Worm (Caenorhabditis elegans) whole organism, L4 larva: ENCODE results near the gene twnk-1.

Source experiments
- F37D6.2 ChIP-seq: sonication (generic microtip); optimal IDR thresholded peaks from 2 replicates; lab custom pipeline; 2016; ENCODE audit warnings: mild to moderate bottlenecking, missing genetic modification characterization, missing compliant biosample characterization
- R02D3.7 ChIP-seq: fragments of 150-350 bp; sonication (generic microtip); optimal IDR thresholded peaks from 3 replicates; lab custom pipeline; 2014; ENCODE audit warnings: missing biosample characterization, missing genetic modification characterization
- T26A8.4 ChIP-seq: fragments of 200-800 bp; sonication (Bioruptor generic); IDR thresholded peaks from 2 replicates; pipeline ENCODE4 v1.3.6; 2022; ENCODE audit warnings: missing genetic modification characterization, missing compliant biosample characterization
- Y105C5A.15 ChIP-seq: fragments of 200-800 bp; sonication (Bioruptor generic); IDR thresholded peaks from 2 replicates; pipeline ENCODE4 v1.3.6; 2022; ENCODE audit warnings: missing genetic modification characterization, missing compliant biosample characterization
- Y48G9A.11 ChIP-seq: fragments of 200-800 bp; sonication (Bioruptor generic); IDR thresholded peaks from 2 replicates; pipeline ENCODE4 v1.3.6; 2022; ENCODE audit warnings: missing genetic modification reagents, missing genetic modification characterization, missing compliant biosample characterization
- Y5F2A.4 ChIP-seq: fragments of 200-800 bp; sonication (Bioruptor generic); optimal IDR thresholded peaks from 2 replicates; lab custom pipeline; 2018; ENCODE audit warnings: mild to moderate bottlenecking, missing genetic modification characterization, missing compliant biosample characterization
- Y75B8A.6 ChIP-seq: fragments of 200-800 bp; sonication (Bioruptor generic); IDR thresholded peaks from 2 replicates; pipeline ENCODE4 v1.3.6; 2022; ENCODE audit warnings: missing genetic modification reagents, missing genetic modification characterization, missing compliant biosample characterization
- aha-1 ChIP-seq: fragments of 150-350 bp; peaks from one replicate; lab custom pipeline; 2014; ENCODE audit warnings: missing biosample characterization, missing genetic modification characterization
- ama-1 ChIP-seq: fragments of 150-350 bp; optimal IDR thresholded peaks from 2 replicates; lab custom pipeline; 2014; ENCODE audit warnings: inconsistent platforms, mixed read lengths
- ceh-28 ChIP-seq: fragments of 150-350 bp; optimal IDR thresholded peaks from 2 replicates; lab custom pipeline; 2014; ENCODE audit warnings: missing biosample characterization, missing genetic modification reagents, missing genetic modification characterization
- ceh-32 ChIP-seq: sonication (generic microtip); optimal IDR thresholded peaks from 2 replicates; lab custom pipeline; 2016; ENCODE audit warnings: mild to moderate bottlenecking, missing genetic modification characterization, missing compliant biosample characterization; ENCODE audit not compliant: poor library complexity
- ceh-44 ChIP-seq: fragments of 200-800 bp; sonication (Bioruptor generic); IDR thresholded peaks from 2 replicates; pipeline ENCODE4 v1.3.6; 2022; ENCODE audit warnings: missing genetic modification reagents, missing genetic modification characterization, missing compliant biosample characterization
- ceh-62 ChIP-seq: sonication (generic microtip); optimal IDR thresholded peaks from 2 replicates; lab custom pipeline; 2017; ENCODE audit warnings: missing biosample characterization, missing genetic modification characterization
- ceh-82 ChIP-seq: sonication (generic microtip); optimal IDR thresholded peaks from 2 replicates; lab custom pipeline; 2017; ENCODE audit warnings: missing biosample characterization, missing genetic modification characterization
- ces-1 ChIP-seq: fragments of 150-350 bp; sonication (generic microtip); optimal IDR thresholded peaks from 4 replicates; lab custom pipeline; 2014; ENCODE audit warnings: missing biosample characterization, missing genetic modification reagents, missing genetic modification characterization
- ctbp-1 ChIP-seq: fragments of 200-800 bp; sonication (Bioruptor generic); IDR thresholded peaks from 2 replicates; pipeline ENCODE4 v1.3.6; 2022; ENCODE audit warnings: missing genetic modification reagents, missing genetic modification characterization, missing compliant biosample characterization
- daf-8 ChIP-seq: fragments of 200-800 bp; sonication (Bioruptor generic); IDR thresholded peaks from 2 replicates; pipeline ENCODE4 v1.3.6; 2022; ENCODE audit warnings: missing genetic modification characterization, missing compliant biosample characterization
- dmd-6 ChIP-seq: fragments of 200-800 bp; sonication (Bioruptor generic); IDR thresholded peaks from 2 replicates; pipeline ENCODE4 v1.3.6; 2022; ENCODE audit warnings: missing genetic modification reagents, missing genetic modification characterization, missing compliant biosample characterization
- dmd-9 ChIP-seq: fragments of 200-800 bp; sonication (Bioruptor generic); IDR thresholded peaks from 2 replicates; pipeline ENCODE4 v1.3.6; 2022; ENCODE audit warnings: missing genetic modification reagents, missing genetic modification characterization, missing compliant biosample characterization
- dpl-1 ChIP-seq: fragments of 150-350 bp; optimal IDR thresholded peaks from 2 replicates; lab custom pipeline; 2014; ENCODE audit warnings: missing biosample characterization, missing genetic modification reagents, missing genetic modification characterization
- duxl-1 ChIP-seq: sonication (generic microtip); optimal IDR thresholded peaks from 2 replicates; lab custom pipeline; 2016; ENCODE audit warnings: mild to moderate bottlenecking, missing genetic modification characterization, moderate library complexity, missing compliant biosample characterization; ENCODE audit not compliant: poor library complexity
- egl-27 ChIP-seq: sonication (generic microtip); optimal IDR thresholded peaks from 3 replicates; lab custom pipeline; 2017; ENCODE audit warnings: missing biosample characterization, missing genetic modification reagents, missing genetic modification characterization
- egl-43 ChIP-seq: fragments of 200-800 bp; sonication (Bioruptor generic); IDR thresholded peaks from 2 replicates; pipeline ENCODE4 v1.3.6; 2022; ENCODE audit warnings: missing genetic modification reagents, missing genetic modification characterization, missing compliant biosample characterization
- fos-1 ChIP-seq: fragments of 150-350 bp; optimal IDR thresholded peaks from 2 replicates; lab custom pipeline; 2014; ENCODE audit warnings: missing biosample characterization, missing genetic modification characterization
- gei-8 ChIP-seq: fragments of 200-800 bp; sonication (Bioruptor generic); optimal IDR thresholded peaks from 2 replicates; lab custom pipeline; 2018; ENCODE audit warnings: mild to moderate bottlenecking, missing genetic modification characterization, missing compliant biosample characterization
- hlh-11 ChIP-seq: fragments of 200-800 bp; sonication (Bioruptor generic); optimal IDR thresholded peaks from 2 replicates; lab custom pipeline; 2018; ENCODE audit warnings: mild to moderate bottlenecking, missing genetic modification characterization, missing compliant biosample characterization
- hmg-1.1 ChIP-seq: fragments of 200-800 bp; sonication (Bioruptor generic); IDR thresholded peaks from 2 replicates; pipeline ENCODE4 v1.3.6; 2022; ENCODE audit warnings: missing genetic modification reagents, missing genetic modification characterization, missing compliant biosample characterization
- jun-1 ChIP-seq: fragments of 150-350 bp; optimal IDR thresholded peaks from 2 replicates; lab custom pipeline; 2014; ENCODE audit warnings: missing biosample characterization, missing genetic modification reagents, missing genetic modification characterization
- lim-7 ChIP-seq: fragments of 200-800 bp; sonication (Bioruptor generic); IDR thresholded peaks from 2 replicates; pipeline ENCODE4 v1.3.6; 2022; ENCODE audit warnings: missing genetic modification characterization, missing compliant biosample characterization
- lin-13 ChIP-seq: fragments of 150-350 bp; optimal IDR thresholded peaks from 2 replicates; lab custom pipeline; 2014; ENCODE audit warnings: missing biosample characterization, missing genetic modification reagents, missing genetic modification characterization
- lin-39 ChIP-seq: fragments of 150-350 bp; optimal IDR thresholded peaks from 2 replicates; lab custom pipeline; 2014; ENCODE audit warnings: missing biosample characterization, missing genetic modification reagents, missing genetic modification characterization
- mes-2 ChIP-seq: sonication (generic microtip); optimal IDR thresholded peaks from 2 replicates; lab custom pipeline; 2016; ENCODE audit warnings: missing genotype, mild to moderate bottlenecking, missing genetic modification characterization, missing compliant biosample characterization; ENCODE audit not compliant: poor library complexity, severe bottlenecking
- mxl-2 ChIP-seq: fragments of 200-800 bp; sonication (Bioruptor generic); conservative IDR thresholded peaks from 2 replicates; pipeline ENCODE4 v1.3.6; 2022; ENCODE audit warnings: missing genetic modification reagents, missing genetic modification characterization, missing compliant biosample characterization
- mxl-3 ChIP-seq: fragments of 200-800 bp; sonication (Bioruptor generic); optimal IDR thresholded peaks from 2 replicates; lab custom pipeline; 2018; ENCODE audit warnings: mild to moderate bottlenecking, missing genetic modification characterization, missing compliant biosample characterization
- nhr-10 ChIP-seq: fragments of 150-350 bp; optimal IDR thresholded peaks from 2 replicates; lab custom pipeline; 2014; ENCODE audit warnings: missing biosample characterization, missing genetic modification characterization
- nhr-11 ChIP-seq: fragments of 150-350 bp; optimal IDR thresholded peaks from 2 replicates; lab custom pipeline; 2014; ENCODE audit warnings: missing biosample characterization, missing genetic modification characterization
- nhr-111 ChIP-seq: fragments of 200-800 bp; sonication (Bioruptor generic); optimal IDR thresholded peaks from 2 replicates; lab custom pipeline; 2018; ENCODE audit warnings: mild to moderate bottlenecking, missing genetic modification characterization, missing compliant biosample characterization
- nhr-237 ChIP-seq: sonication (generic microtip); optimal IDR thresholded peaks from 2 replicates; lab custom pipeline; 2017; ENCODE audit warnings: missing biosample characterization, missing genetic modification characterization
- nhr-41 ChIP-seq: fragments of 200-800 bp; sonication (Bioruptor generic); IDR thresholded peaks from 2 replicates; pipeline ENCODE4 v1.3.6; 2022; ENCODE audit warnings: missing genetic modification reagents, missing genetic modification characterization, missing compliant biosample characterization
- nhr-48 ChIP-seq: sonication (generic microtip); optimal IDR thresholded peaks from 2 replicates; lab custom pipeline; 2016; ENCODE audit warnings: mild to moderate bottlenecking, missing genetic modification characterization, missing compliant biosample characterization
- nhr-76 ChIP-seq: fragments of 150-350 bp; optimal IDR thresholded peaks from 2 replicates; lab custom pipeline; 2014; ENCODE audit warnings: missing biosample characterization, missing genetic modification characterization
- pha-4 ChIP-seq, 2 experiments: fragments of 150-350 bp in 1 of 2; fragments of 200-800 bp in 1 of 2; sonication (Bioruptor generic) in 1 of 2; IDR thresholded peaks in 1 of 2; optimal IDR thresholded peaks in 1 of 2; 2 replicates each; pipeline versions ENCODE4 v1.3.6 to Lab custom; 2014 to 2022; ENCODE audit warnings: missing genetic modification characterization in 2 of 2, missing genetic modification reagents in 2 of 2, missing biosample characterization in 1 of 2, missing compliant biosample characterization in 1 of 2
- rbr-2 ChIP-seq: sonication (generic microtip); optimal IDR thresholded peaks from 2 replicates; lab custom pipeline; 2016; ENCODE audit warnings: missing genotype, missing genetic modification characterization, missing compliant biosample characterization
- snpc-4 ChIP-seq: fragments of 150-350 bp; optimal IDR thresholded peaks from 2 replicates; lab custom pipeline; 2014; ENCODE audit warnings: missing biosample characterization, missing genetic modification characterization
- tra-1 ChIP-seq: fragments of 200-800 bp; sonication (Bioruptor generic); IDR thresholded peaks from 2 replicates; pipeline ENCODE4 v1.3.6; 2022; ENCODE audit warnings: missing genetic modification reagents, missing genetic modification characterization, missing compliant biosample characterization
- unc-130 ChIP-seq: sonication (generic microtip); optimal IDR thresholded peaks from 2 replicates; lab custom pipeline; 2016; ENCODE audit warnings: missing genetic modification reagents, missing genetic modification characterization, missing compliant biosample characterization
- unc-39 ChIP-seq: sonication (generic microtip); optimal IDR thresholded peaks from 2 replicates; lab custom pipeline; 2017; ENCODE audit warnings: missing biosample characterization, missing genetic modification characterization
- unc-62 ChIP-seq, 3 experiments: fragments of 150-350 bp in 1 of 3; sonication (generic microtip); optimal IDR thresholded peaks in 2 of 3; peaks in 1 of 3; 1 replicate in 1 of 3; 2 replicates in 2 of 3; lab custom pipeline; 2014 to 2017; ENCODE audit warnings: missing biosample characterization in 3 of 3, missing genetic modification characterization in 3 of 3, missing genetic modification reagents in 3 of 3, missing genotype in 1 of 3
- vab-7 ChIP-seq: fragments of 200-800 bp; sonication (Bioruptor generic); IDR thresholded peaks from 2 replicates; pipeline ENCODE4 v1.3.6; 2022; ENCODE audit warnings: missing genetic modification reagents, missing genetic modification characterization, missing compliant biosample characterization
- zfp-3 ChIP-seq: fragments of 200-800 bp; sonication (Bioruptor generic); conservative IDR thresholded peaks from 2 replicates; pipeline ENCODE4 v1.3.6; 2022; ENCODE audit warnings: missing genetic modification reagents, missing genetic modification characterization, missing compliant biosample characterization
- zip-2 ChIP-seq: fragments of 150-350 bp; optimal IDR thresholded peaks from 2 replicates; lab custom pipeline; 2014; ENCODE audit warnings: missing biosample characterization, missing genetic modification characterization

Gene twnk-1

DNA sequence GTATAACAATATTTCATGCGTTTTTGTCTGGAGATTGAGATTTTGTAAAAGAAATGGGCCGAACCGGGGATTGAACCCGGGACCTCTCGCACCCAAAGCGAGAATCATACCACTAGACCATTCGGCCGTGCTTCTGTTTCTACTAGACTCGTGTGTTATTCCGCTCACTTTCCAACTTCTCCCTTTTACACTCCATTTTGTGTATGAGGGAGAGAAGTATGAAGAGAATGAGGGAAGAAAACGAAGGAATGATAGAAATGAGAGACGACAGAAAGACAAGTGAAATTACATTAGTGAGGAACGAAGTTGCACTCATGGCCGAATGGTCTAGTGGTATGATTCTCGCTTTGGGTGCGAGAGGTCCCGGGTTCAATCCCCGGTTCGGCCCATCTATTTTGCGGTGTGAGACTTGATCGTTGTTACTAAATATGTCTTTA, 10.2 kb downstream of the twnk-1 start (continued):
- TF ChIP-seq tra-1 = peak; percentile 88
- peak; percentile 87 for TF ChIP-seq mes-2 (tag; lab: Kevin White, UChicago)
- TF ChIP-seq lin-13 (GFP tag; lab: Kevin White, UChicago) = peak; percentile 66
- peak; percentile 69 for TF ChIP-seq dmd-6 (GFP tag; lab: Robert Waterston, UW)
- TF ChIP-seq dpl-1 (GFP tag; lab: Kevin White, UChicago) = peak; percentile 52
- TF ChIP-seq ceh-44 = peak; percentile 58; the same call in 1 of the 2 replicates
- TF ChIP-seq nhr-111 (GFP tag; lab: Kevin White, UChicago) = peak; percentile 85
- peak; percentile 86 for TF ChIP-seq jun-1
- peak; percentile 76; the same call in 1 of the 2 replicates for TF ChIP-seq Y75B8A.6 (GFP tag; lab: Robert Waterston, UW)
- TF ChIP-seq fos-1 (tag; lab: Kevin White, UChicago) = no peak
- TF ChIP-seq ceh-62 (tag; lab: Kevin White, UChicago) = no peak
- TF ChIP-seq T26A8.4 (GFP tag; lab: Robert Waterston, UW) = peak; percentile 93
- TF ChIP-seq egl-27 (tag; lab: Kevin White, UChicago) = peak; percentile 74
- peak; percentile 67 for TF ChIP-seq ceh-32
- TF ChIP-seq mxl-2 (GFP tag; lab: Robert Waterston, UW) = peak; percentile 81
- TF ChIP-seq zip-2 (tag; lab: Kevin White, UChicago) = peak; percentile 82
- no peak for TF ChIP-seq R02D3.7 (tag; lab: Kevin White, UChicago)
- peak; percentile 92 for TF ChIP-seq rbr-2
- peak; percentile 88 for TF ChIP-seq zfp-3 (GFP tag; lab: Robert Waterston, UW)
- no peak for TF ChIP-seq ceh-82 (tag; lab: Kevin White, UChicago)
- TF ChIP-seq nhr-76 = no peak
- no peak; the same call in 1 of the 2 replicates for TF ChIP-seq Y105C5A.15
- TF ChIP-seq egl-43 = peak; percentile 98
- TF ChIP-seq aha-1 (tag; lab: Kevin White, UChicago) = peak; percentile 98
- peak; percentile 88 for TF ChIP-seq lim-7 (GFP tag; lab: Robert Waterston, UW)
- peak; percentile 93 for TF ChIP-seq gei-8 (GFP tag; lab: Kevin White, UChicago)
- TF ChIP-seq mxl-3 (GFP tag; lab: Kevin White, UChicago) = peak; percentile 78
- no peak for TF ChIP-seq lin-39 (tag; lab: Kevin White, UChicago)
- peak; percentile 86 for TF ChIP-seq dmd-9 (GFP tag; lab: Robert Waterston, UW)
- TF ChIP-seq hlh-11 (tag; lab: Kevin White, UChicago) = peak; percentile 83
- peak in 1 of 2 experiments; percentile 57 for TF ChIP-seq unc-62 (GFP tag; optimal IDR thresholded peaks at IDR 0.05 in 1 of 2; lab: Kevin White, UChicago)
- TF ChIP-seq unc-62 (tag; optimal IDR thresholded peaks at IDR 0.05; lab: Kevin White, UChicago) = no peak
- TF ChIP-seq duxl-1 = peak; percentile 90
- TF ChIP-seq Y48G9A.11 (GFP tag; lab: Robert Waterston, UW) = peak; percentile 75
- TF ChIP-seq Y5F2A.4 (GFP tag; lab: Kevin White, UChicago) = peak; percentile 73
- peak; percentile 94 for TF ChIP-seq pha-4 (GFP tag; IDR thresholded peaks at IDR 0.05; lab: Robert Waterston, UW)
- TF ChIP-seq pha-4 (tag; optimal IDR thresholded peaks at IDR 0.05; lab: Kevin White, UChicago) = no peak
- TF ChIP-seq vab-7 (GFP tag; lab: Robert Waterston, UW) = peak; percentile 92
- TF ChIP-seq snpc-4 (tag; lab: Kevin White, UChicago) = peak; percentile 24
- 0 out of 2 replicates have a peak, but pooled peaks have one; percentile 53 for TF ChIP-seq nhr-41
- TF ChIP-seq nhr-11 (tag; lab: Kevin White, UChicago) = peak; percentile 82
- no peak for TF ChIP-seq daf-8 (GFP tag; lab: Robert Waterston, UW)
- peak; percentile 24 for TF ChIP-seq nhr-237
- peak; percentile 26 for TF ChIP-seq ceh-28
- TF ChIP-seq nhr-10 = peak; percentile 67
- peak; percentile 73 for TF ChIP-seq unc-130
- TF ChIP-seq unc-39 (tag; lab: Kevin White, UChicago) = no peak
- peak; percentile 83 for TF ChIP-seq F37D6.2 (tag; lab: Kevin White, UChicago)
- TF ChIP-seq ctbp-1 = peak; percentile 98
- peak; percentile 91 for TF ChIP-seq ces-1
- TF ChIP-seq nhr-48 (tag; lab: Kevin White, UChicago) = peak; percentile 85
- no peak for TF ChIP-seq ama-1 (lab: Kevin White, UChicago)
- peak; percentile 98 for TF ChIP-seq hmg-1.1 (GFP tag; lab: Robert Waterston, UW)
